Fruit fly (Drosophila melanogaster) whole organism, embryonic: ENCODE measurements around the gene cindr.
A peak's percentile ranks its signal among the peaks of the same experiment; 100 is the strongest.

Source experiments
- CG10321 ChIP-seq: fragments of 200-800 bp; sonication (Bioruptor generic); IDR thresholded peaks from 2 replicates; pipeline ENCODE4 v1.3.6; 2022; ENCODE audit warnings: missing biosample characterization, missing genetic modification characterization
- CG11085 ChIP-seq: fragments of 200-800 bp; sonication (Bioruptor generic); IDR thresholded peaks from 2 replicates; pipeline ENCODE4 v1.3.6; 2022; ENCODE audit warnings: missing biosample characterization, missing genetic modification characterization
- CG12659 ChIP-seq: fragments of 200-800 bp; sonication (Bioruptor generic); optimal IDR thresholded peaks from 3 replicates; lab custom pipeline; 2017; ENCODE audit warnings: mild to moderate bottlenecking, missing biosample characterization, missing genetic modification reagents, missing genetic modification characterization
- CG16779 ChIP-seq: fragments of 200-800 bp; sonication (Bioruptor generic); IDR thresholded peaks from 2 replicates; pipeline ENCODE4 v1.3.6; 2022; ENCODE audit warnings: missing biosample characterization, missing genetic modification characterization
- CG31365 ChIP-seq: fragments of 200-800 bp; sonication (Bioruptor generic); optimal IDR thresholded peaks from 2 replicates; lab custom pipeline; 2018; ENCODE audit warnings: missing biosample characterization, mild to moderate bottlenecking, missing genetic modification characterization
- CG43689 ChIP-seq: fragments of 200-800 bp; sonication (Bioruptor generic); IDR thresholded peaks from 2 replicates; pipeline ENCODE4 v1.3.6; 2022; ENCODE audit warnings: missing biosample characterization, missing genetic modification characterization
- CG6791 ChIP-seq: fragments of 200-800 bp; sonication (Bioruptor generic); IDR thresholded peaks from 3 replicates; pipeline ENCODE4 v1.3.6; 2022; ENCODE audit warnings: missing biosample characterization, missing genetic modification characterization; ENCODE audit not compliant: partially characterized antibody
- D19A ChIP-seq: fragments of 200-800 bp; optimal IDR thresholded peaks from 3 replicates; lab custom pipeline; 2019; ENCODE audit warnings: missing biosample characterization, mild to moderate bottlenecking, missing genetic modification characterization, moderate library complexity
- Dbx ChIP-seq: fragments of 200-800 bp; sonication (Bioruptor generic); IDR thresholded peaks from 3 replicates; pipeline ENCODE4 v1.3.6; 2022; ENCODE audit warnings: missing biosample characterization, missing genetic modification characterization
- Ets65A ChIP-seq: fragments of 200-800 bp; sonication (Bioruptor generic); peaks from one replicate; lab custom pipeline; 2016; ENCODE audit warnings: missing biosample characterization, missing genetic modification characterization
- H2.0 ChIP-seq: fragments of 200-800 bp; sonication (Bioruptor generic); IDR thresholded peaks from 2 replicates; pipeline ENCODE4 v1.3.6; 2022; ENCODE audit warnings: missing biosample characterization, missing genetic modification characterization
- Nf-YB ChIP-seq: fragments of 200-800 bp; sonication (Bioruptor generic); optimal IDR thresholded peaks from 3 replicates; lab custom pipeline; 2019; ENCODE audit warnings: missing biosample characterization, mild to moderate bottlenecking, missing genetic modification characterization, moderate library complexity
- Ptx1 ChIP-seq: fragments of 200-800 bp; sonication (Bioruptor generic); IDR thresholded peaks from 2 replicates; pipeline ENCODE4 v1.3.6; 2022; ENCODE audit warnings: missing biosample characterization, missing genetic modification characterization
- Scr ChIP-seq: fragments of 200-800 bp; sonication (Bioruptor generic); IDR thresholded peaks from 2 replicates; pipeline ENCODE4 v1.3.6; 2022; ENCODE audit warnings: missing biosample characterization, missing genetic modification characterization; ENCODE audit not compliant: partially characterized antibody
- Six4 ChIP-seq: fragments of 200-800 bp; sonication (Bioruptor generic); optimal IDR thresholded peaks from 2 replicates; lab custom pipeline; 2016; ENCODE audit warnings: missing biosample characterization, missing genetic modification characterization
- Xbp1 ChIP-seq: fragments of 200-800 bp; sonication (Bioruptor generic); optimal IDR thresholded peaks from 3 replicates; lab custom pipeline; 2016; ENCODE audit warnings: missing biosample characterization, mild to moderate bottlenecking, missing genetic modification characterization
- al ChIP-seq: fragments of 200-800 bp; sonication (Bioruptor generic); IDR thresholded peaks from 2 replicates; pipeline ENCODE4 v1.3.6; 2022; ENCODE audit warnings: missing biosample characterization, missing genetic modification characterization
- br ChIP-seq: fragments of >200 bp; optimal IDR thresholded peaks from 2 replicates; lab custom pipeline; 2017
- bsh ChIP-seq, 2 experiments: fragments of 200-800 bp; sonication (Bioruptor generic); optimal IDR thresholded peaks; 2 replicates each; lab custom pipeline; 2017 to 2018; ENCODE audit warnings: mild to moderate bottlenecking in 2 of 2, missing biosample characterization in 2 of 2, missing genetic modification characterization in 2 of 2, moderate library complexity in 1 of 2
- dati ChIP-seq: fragments of 200-800 bp; sonication (Bioruptor generic); IDR thresholded peaks from 2 replicates; pipeline ENCODE4 v1.3.6; 2022; ENCODE audit warnings: missing biosample characterization, missing genetic modification characterization
- dimm ChIP-seq: fragments of 200-800 bp; sonication (Bioruptor generic); IDR thresholded peaks from 2 replicates; pipeline ENCODE4 v1.3.6; 2022; ENCODE audit warnings: missing biosample characterization, missing genetic modification characterization
- grn ChIP-seq: fragments of 200-800 bp; sonication (Bioruptor generic); optimal IDR thresholded peaks from 3 replicates; lab custom pipeline; 2017; ENCODE audit warnings: missing biosample characterization, missing genetic modification characterization
- hb ChIP-seq: fragments of 200-800 bp; sonication (Bioruptor generic); IDR thresholded peaks from 3 replicates; pipeline ENCODE4 v1.3.6; 2022; ENCODE audit warnings: missing biosample characterization, missing genetic modification characterization; ENCODE audit not compliant: partially characterized antibody
- luna ChIP-seq: fragments of 200-800 bp; sonication (Bioruptor generic); optimal IDR thresholded peaks from 2 replicates; lab custom pipeline; 2016; ENCODE audit warnings: missing biosample characterization, missing genetic modification characterization
- mld ChIP-seq: fragments of 200-800 bp; sonication (Bioruptor generic); IDR thresholded peaks from 3 replicates; pipeline ENCODE4 v1.3.6; 2022; ENCODE audit warnings: missing biosample characterization, missing genetic modification characterization; ENCODE audit not compliant: partially characterized antibody
- nom ChIP-seq: fragments of 200-800 bp; sonication (Bioruptor generic); optimal IDR thresholded peaks from 2 replicates; lab custom pipeline; 2017; ENCODE audit warnings: missing biosample characterization, missing genetic modification characterization, mild to moderate bottlenecking, moderate library complexity, missing genetic modification reagents
- pb ChIP-seq: fragments of 200-800 bp; sonication (Bioruptor generic); optimal IDR thresholded peaks from 3 replicates; lab custom pipeline; 2016; ENCODE audit warnings: missing biosample characterization, missing genetic modification characterization
- pho ChIP-seq: fragments of 200-800 bp; sonication (Bioruptor generic); optimal IDR thresholded peaks from 2 replicates; lab custom pipeline; 2016; ENCODE audit warnings: missing biosample characterization, missing genetic modification characterization
- pzg ChIP-seq: fragments of 200-800 bp; sonication (Bioruptor generic); optimal IDR thresholded peaks from 3 replicates; lab custom pipeline; 2018; ENCODE audit warnings: missing biosample characterization, mild to moderate bottlenecking, missing genetic modification characterization, moderate library complexity
- sens ChIP-seq: fragments of 200-800 bp; sonication (Bioruptor generic); peaks from one replicate; lab custom pipeline; 2016; ENCODE audit warnings: missing biosample characterization, missing genetic modification characterization
- slbo ChIP-seq: fragments of 200-800 bp; sonication (Bioruptor generic); IDR thresholded peaks from 2 replicates; pipeline ENCODE4 v1.3.6; 2022; ENCODE audit warnings: missing biosample characterization, missing genetic modification characterization
- sob ChIP-seq: fragments of 200-800 bp; sonication (Bioruptor generic); IDR thresholded peaks from 2 replicates; pipeline ENCODE4 v1.3.6; 2022; ENCODE audit warnings: missing biosample characterization, missing genetic modification characterization
- tna ChIP-seq: fragments of 200-800 bp; sonication (Bioruptor generic); IDR thresholded peaks from 2 replicates; pipeline ENCODE4 v1.3.6; 2022; ENCODE audit warnings: missing biosample characterization, missing genetic modification characterization; ENCODE audit not compliant: partially characterized antibody
- tup ChIP-seq: fragments of 200-800 bp; sonication (Bioruptor generic); optimal IDR thresholded peaks from 2 replicates; lab custom pipeline; 2016; ENCODE audit warnings: missing biosample characterization, mild to moderate bottlenecking, missing genetic modification characterization, moderate library complexity

Gene cindr

dm6 chr3R:30842199-30842598, 33.8 kb downstream of the cindr start:
- TF ChIP-seq bsh (GFP tag; optimal IDR thresholded peaks at IDR 0.05; lab: Kevin White, UChicago) = peak in 1 of 2 experiments; percentile 47
- TF ChIP-seq nom (GFP tag; lab: Kevin White, UChicago) = peak; percentile 57
- no peak for TF ChIP-seq CG12659
- no peak for TF ChIP-seq dati
- TF ChIP-seq, all 482 proteins: peak for 2

dm6 chr3R:30842639-30843476, 34.4 kb downstream of the cindr start:
- TF ChIP-seq CG10321 (GFP tag; lab: Robert Waterston, UW) = no peak
- no peak for TF ChIP-seq Scr (GFP tag; lab: Robert Waterston, UW)
- TF ChIP-seq D19A = peak; percentile 43
- TF ChIP-seq pho (GFP tag; lab: Kevin White, UChicago) = no peak
- peak; percentile 42 for TF ChIP-seq sens (GFP tag; lab: Kevin White, UChicago)
- no peak for TF ChIP-seq grn (GFP tag; lab: Kevin White, UChicago)
- no peak for TF ChIP-seq Six4 (GFP tag; lab: Kevin White, UChicago)
- TF ChIP-seq Ets65A (GFP tag; lab: Kevin White, UChicago) = peak; percentile 93
- no peak for TF ChIP-seq H2.0 (GFP tag; lab: Robert Waterston, UW)
- TF ChIP-seq Nf-YB (GFP tag; lab: Kevin White, UChicago) = no peak
- TF ChIP-seq nom (GFP tag; lab: Kevin White, UChicago) = peak; percentile 41
- no peak for TF ChIP-seq Dbx (GFP tag; lab: Robert Waterston, UW)

- TF ChIP-seq dimm (GFP tag; lab: Robert Waterston, UW) (no peak), Ets65A (GFP tag; lab: Kevin White, UChicago) (peak; percentile 69), tup (GFP tag; lab: Kevin White, UChicago) (no peak)
Measured at dm6 chr3R:30843709-30844108, 35.3 kb downstream of the cindr start.

dm6 chr3R:30844436-30844835, 36.0 kb downstream of the cindr start:
- TF ChIP-seq hb (GFP tag; lab: Robert Waterston, UW) (no peak), pb (no peak), CG16779 (no peak), mld (GFP tag; lab: Robert Waterston, UW) (no peak), pzg (GFP tag; lab: Kevin White, UChicago) (no peak), CG43689 (no peak), slbo (GFP tag; lab: Robert Waterston, UW) (no peak), luna (GFP tag; lab: Kevin White, UChicago) (no peak), Xbp1 (GFP tag; lab: Kevin White, UChicago) (no peak), al (GFP tag; lab: Robert Waterston, UW) (no peak), Ptx1 (GFP tag; lab: Robert Waterston, UW) (no peak), CG6791 (no peak), CG31365 (tag; lab: Kevin White, UChicago) (no peak), sob (GFP tag; lab: Robert Waterston, UW) (no peak), CG11085 (GFP tag; lab: Robert Waterston, UW) (no peak), tna (GFP tag; lab: Robert Waterston, UW) (no peak), br (lab: Kevin White, UChicago) (no peak)
